Fruit fly (Drosophila melanogaster): ENCODE results near the gene cype.

cype gene

DNA sequence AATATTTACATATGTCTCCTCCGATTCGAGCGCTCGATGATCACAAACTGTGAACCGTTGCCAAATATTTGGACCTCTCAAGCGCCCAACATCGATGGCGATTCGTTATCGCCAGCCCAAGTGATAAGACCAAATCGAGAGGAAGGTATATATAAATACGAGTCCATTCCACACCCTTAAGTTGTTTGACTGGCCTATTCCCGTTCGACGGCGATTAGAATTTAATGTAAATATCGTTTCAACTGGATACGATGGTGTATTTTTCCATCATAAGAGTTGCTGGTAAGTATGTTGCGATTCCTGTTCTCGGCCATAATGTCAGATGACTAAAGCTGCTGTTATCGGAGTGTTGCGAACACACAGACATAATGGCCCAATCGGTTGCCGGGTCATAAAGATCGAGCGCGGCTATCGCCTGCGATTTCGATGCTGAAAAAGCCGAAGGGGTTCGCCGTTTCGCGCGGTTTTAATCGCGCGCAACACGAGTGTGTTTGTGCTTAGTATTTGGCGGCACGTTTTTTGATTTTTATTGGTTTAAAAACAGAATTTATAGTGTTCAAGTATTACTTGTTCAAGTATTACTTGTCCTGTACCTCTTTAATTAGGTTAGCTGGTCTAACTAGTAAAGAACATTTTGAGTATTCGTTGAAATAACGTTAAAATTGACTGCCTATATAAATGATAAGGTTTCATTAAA is 11.1 kb downstream of the cype start, which contains the start of gene fusl:
Gene fusl (minus strand): TSS at position 50 of the 697 bp plus-strand sequence.
- TF ChIP-seq Blimp-1 (GFP tag; optimal IDR thresholded peaks at IDR 0.05) = no peak
- TF ChIP-seq Ets96B (tag; optimal IDR thresholded peaks at IDR 0.05) = no peak
- TF ChIP-seq vri (GFP tag; optimal IDR thresholded peaks at IDR 0.05) = no peak
- no peak for TF ChIP-seq CG11294 (GFP tag; IDR thresholded peaks at IDR 0.05)
- no peak for TF ChIP-seq CG1621 (tag; optimal IDR thresholded peaks at IDR 0.05)
- no peak for TF ChIP-seq Eip75B (GFP tag; optimal IDR thresholded peaks at IDR 0.05)
- no peak for TF ChIP-seq OdsH (GFP tag; optimal IDR thresholded peaks at IDR 0.05)
- peak; percentile 98 for TF ChIP-seq svp (GFP tag)
- peak; percentile 50 for TF ChIP-seq fkh (GFP tag; optimal IDR thresholded peaks at IDR 0.05)
- no peak for TF ChIP-seq Sox102F (GFP tag; optimal IDR thresholded peaks at IDR 0.05)
- no peak for TF ChIP-seq CG3032 (tag; optimal IDR thresholded peaks at IDR 0.05)
- TF ChIP-seq pdm3 (GFP tag; optimal IDR thresholded peaks at IDR 0.05) = no peak
- no peak for TF ChIP-seq fd85E (GFP tag; optimal IDR thresholded peaks at IDR 0.05)
- TF ChIP-seq CG9139 (GFP tag; optimal IDR thresholded peaks at IDR 0.05) = no peak
- TF ChIP-seq spab (GFP tag; optimal IDR thresholded peaks at IDR 0.05) = no peak

DNA sequence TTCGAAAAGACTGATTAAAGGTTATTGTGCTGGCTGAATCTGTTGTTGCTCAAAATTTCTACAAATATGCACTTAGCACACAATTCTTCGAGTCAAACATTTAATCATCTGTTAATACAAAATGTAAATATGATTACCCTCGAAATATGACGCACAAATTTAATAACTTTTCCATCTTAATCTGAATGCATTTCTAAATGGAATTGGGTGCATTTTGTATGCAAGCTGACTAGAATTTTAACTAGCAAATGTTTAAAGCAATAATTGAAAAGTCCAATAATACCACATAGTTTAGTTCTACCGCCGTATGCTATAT is 11.7 kb downstream of the cype start:
- TF ChIP-seq CG4318 (GFP tag; optimal IDR thresholded peaks at IDR 0.05) (no peak), CG8119 (GFP tag; IDR thresholded peaks at IDR 0.05) (no peak), acj6 (GFP tag; optimal IDR thresholded peaks at IDR 0.05) (no peak), CG31627 (GFP tag; optimal IDR thresholded peaks at IDR 0.05) (no peak), CG10631 (GFP tag; optimal IDR thresholded peaks at IDR 0.05) (no peak), CG8319 (GFP tag; optimal IDR thresholded peaks at IDR 0.05) (no peak), vri (GFP tag; optimal IDR thresholded peaks at IDR 0.05) (no peak), Gug (GFP tag; IDR thresholded peaks at IDR 0.05) (no peak), Met (GFP tag; optimal IDR thresholded peaks at IDR 0.05) (no peak), eg (GFP tag; IDR thresholded peaks at IDR 0.05) (no peak), CG11294 (GFP tag; IDR thresholded peaks at IDR 0.05) (no peak), CG6792 (GFP tag; optimal IDR thresholded peaks at IDR 0.05) (no peak), Sox102F (GFP tag; optimal IDR thresholded peaks at IDR 0.05) (no peak), cyc (GFP tag; optimal IDR thresholded peaks at IDR 0.05) (no peak), CG6276 (GFP tag; optimal IDR thresholded peaks at IDR 0.05) (no peak), CG3919 (GFP tag; optimal IDR thresholded peaks at IDR 0.05) (no peak)

DNA sequence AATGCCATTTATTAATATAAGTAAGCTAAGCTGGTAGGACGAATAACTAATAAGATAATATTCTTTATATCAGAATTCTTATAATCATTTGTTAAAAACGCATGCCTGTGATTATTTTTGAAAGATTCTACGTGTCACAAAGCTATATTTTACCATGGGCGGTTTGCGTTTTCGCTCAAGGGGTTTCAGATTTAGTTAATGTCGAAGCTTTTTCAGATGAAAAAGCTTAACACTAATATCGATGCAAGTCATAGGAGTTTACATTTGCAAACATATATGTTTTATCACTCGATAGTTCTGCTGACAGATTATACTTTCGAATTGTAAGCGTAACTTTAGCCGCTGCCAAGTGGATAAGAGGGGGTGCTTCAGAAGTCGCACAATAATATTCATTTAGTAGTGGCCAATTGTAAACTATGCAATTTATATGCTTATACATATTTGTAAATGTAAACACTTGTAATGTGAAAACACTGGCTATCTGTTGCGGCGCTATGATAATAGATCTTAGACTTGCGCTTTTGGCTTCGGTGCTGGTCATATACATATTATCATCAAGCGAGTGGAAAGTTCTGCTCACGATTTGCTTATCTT is 14.1 kb downstream of the cype start:
- TF ChIP-seq CG6276 (GFP tag; optimal IDR thresholded peaks at IDR 0.05) (no peak), fkh (GFP tag; optimal IDR thresholded peaks at IDR 0.05) (peak; percentile 36)

DNA sequence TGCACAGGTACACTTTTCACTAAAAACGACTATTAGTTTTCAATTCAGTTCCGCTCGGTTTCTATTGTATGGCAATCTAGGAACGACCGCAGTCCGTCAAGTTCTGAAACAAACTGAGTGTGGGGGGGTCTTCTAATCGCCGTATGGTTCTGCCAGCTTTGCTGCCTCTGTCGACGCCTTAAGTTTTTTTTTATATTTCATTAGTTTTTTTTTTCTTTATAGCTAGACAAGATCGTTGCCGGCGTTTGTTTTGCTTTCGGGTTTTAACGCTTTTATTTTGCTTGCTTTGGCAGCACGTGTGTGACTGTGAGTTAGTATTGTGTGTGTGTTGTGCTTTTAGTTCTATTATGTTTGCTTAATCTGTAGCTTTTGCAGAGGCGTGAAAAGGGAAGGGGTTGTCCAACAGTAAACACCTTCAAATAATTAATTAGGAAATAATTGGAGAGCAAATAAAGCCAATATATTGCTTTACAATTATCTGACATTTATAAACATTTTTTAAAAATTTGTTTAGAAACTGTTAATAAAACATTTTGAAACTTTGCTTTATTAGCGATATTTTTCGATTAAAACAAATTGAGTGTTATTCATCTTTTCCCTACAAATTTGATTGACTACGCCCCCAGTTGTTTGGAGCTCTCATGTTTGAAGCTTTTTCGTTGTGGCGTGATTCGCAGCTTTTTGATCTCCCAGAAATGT is 15.2 kb downstream of the cype start, which contains the start of gene Acsf2:
Gene Acsf2 (minus strand): TSS at position 116 of the 699 bp plus-strand sequence.
- TF ChIP-seq CG34406 (GFP tag; optimal IDR thresholded peaks at IDR 0.05) = peak; percentile 34
- peak; percentile 69 for TF ChIP-seq esn (GFP tag; optimal IDR thresholded peaks at IDR 0.05)
- peak; percentile 57 for TF ChIP-seq cyc (GFP tag; optimal IDR thresholded peaks at IDR 0.05)
- TF ChIP-seq Lpt (GFP tag; optimal IDR thresholded peaks at IDR 0.05) = peak; percentile 84
- TF ChIP-seq Sox15 (GFP tag; optimal IDR thresholded peaks at IDR 0.05) = peak; percentile 24
- peak; percentile 33 for TF ChIP-seq CG11902 (GFP tag; optimal IDR thresholded peaks at IDR 0.05)
- peak; percentile 30 for TF ChIP-seq CG11762 (GFP tag; optimal IDR thresholded peaks at IDR 0.05; ENCODE audit: insufficient read depth)
- peak; percentile 64 for TF ChIP-seq Hr39 (GFP tag; optimal IDR thresholded peaks at IDR 0.05)
- peak; percentile 84 for TF ChIP-seq CG6163 (GFP tag; IDR thresholded peaks at IDR 0.05)
- TF ChIP-seq Hr38 (GFP tag; optimal IDR thresholded peaks at IDR 0.05) = no peak
- TF ChIP-seq Eip78C (GFP tag) = peak; percentile 90
- TF ChIP-seq Ets96B (tag; optimal IDR thresholded peaks at IDR 0.05) = no peak
- TF ChIP-seq vri (GFP tag; optimal IDR thresholded peaks at IDR 0.05) = peak; percentile 57
- TF ChIP-seq Blimp-1 (GFP tag; optimal IDR thresholded peaks at IDR 0.05) = no peak
- TF ChIP-seq Sox14 (GFP tag; optimal IDR thresholded peaks at IDR 0.05) = peak; percentile 54
- TF ChIP-seq pdm3 (GFP tag; optimal IDR thresholded peaks at IDR 0.05) = peak; percentile 82
- peak; percentile 65 for TF ChIP-seq achi (GFP tag; optimal IDR thresholded peaks at IDR 0.05)
- TF ChIP-seq CG10669 (GFP tag; optimal IDR thresholded peaks at IDR 0.05) = peak; percentile 9
- TF ChIP-seq CG8319 (GFP tag; optimal IDR thresholded peaks at IDR 0.05) = peak; percentile 5
- TF ChIP-seq Sox102F (GFP tag; optimal IDR thresholded peaks at IDR 0.05) = peak; percentile 31
- peak; percentile 64 for TF ChIP-seq topi (GFP tag; optimal IDR thresholded peaks at IDR 0.05)
- TF ChIP-seq CG7368 (GFP tag; optimal IDR thresholded peaks at IDR 0.05) = peak; percentile 36
- TF ChIP-seq CG3919 (GFP tag; optimal IDR thresholded peaks at IDR 0.05) = peak; percentile 61
- no peak for TF ChIP-seq fd85E (GFP tag; optimal IDR thresholded peaks at IDR 0.05)
- peak; percentile 90 for TF ChIP-seq CG6276 (GFP tag; optimal IDR thresholded peaks at IDR 0.05)
